Fruit fly (Drosophila melanogaster): ENCODE results near the gene CG5715.

DNA sequence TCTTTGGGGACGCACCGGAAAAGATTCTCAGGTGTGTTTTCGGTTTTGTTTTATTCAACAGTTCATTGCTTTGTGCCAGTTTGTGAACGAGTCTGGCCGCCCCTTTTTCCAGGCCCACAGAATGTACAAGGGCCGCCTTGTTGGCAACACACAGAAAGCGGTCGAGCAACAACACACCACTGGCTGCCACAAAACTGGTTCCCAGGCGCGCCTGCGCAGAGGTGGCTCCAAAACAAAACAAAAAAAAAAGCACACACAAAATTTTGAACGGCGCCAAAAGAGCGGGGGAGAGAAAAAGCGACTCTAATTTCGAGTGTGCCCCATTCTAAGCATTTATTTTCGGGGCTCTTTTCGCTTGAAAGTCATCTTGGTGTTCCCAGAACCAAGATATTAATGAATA lies 4.9 kb upstream of the CG5715 start:
- TF ChIP-seq CG17806 (tag; optimal IDR thresholded peaks at IDR 0.05) (no peak), Ets98B (GFP tag; IDR thresholded peaks at IDR 0.05) (no peak), CG10348 (GFP tag; IDR thresholded peaks at IDR 0.05) (no peak), CG32121 (GFP tag; IDR thresholded peaks at IDR 0.05) (no peak), gl (tag; optimal IDR thresholded peaks at IDR 0.05) (no peak), CG4496 (GFP tag; IDR thresholded peaks at IDR 0.05) (no peak), rn (GFP tag; IDR thresholded peaks at IDR 0.05) (no peak), CG9948 (tag; optimal IDR thresholded peaks at IDR 0.05) (no peak), Pif1A (GFP tag; optimal IDR thresholded peaks at IDR 0.05) (no peak), D1 (tag; optimal IDR thresholded peaks at IDR 0.05) (no peak), CG8159 (tag; optimal IDR thresholded peaks at IDR 0.05) (no peak)
